Fruit fly (Drosophila melanogaster): ENCODE data around the gene CG32756.

The CG32756 gene

dm6 chrX:5941824-5942223 lies 3.7 kb upstream of the CG32756 start (continued):
- TF ChIP-seq CG3995 (GFP tag; optimal IDR thresholded peaks at IDR 0.05): peak; percentile 1
- TF ChIP-seq CG11696 (GFP tag; IDR thresholded peaks at IDR 0.05): no peak
- TF ChIP-seq CG10147 (GFP tag; optimal IDR thresholded peaks at IDR 0.05): no peak
- TF ChIP-seq Rx (GFP tag; IDR thresholded peaks at IDR 0.05): no peak
- TF ChIP-seq CG2202 (tag; optimal IDR thresholded peaks at IDR 0.05): no peak
- no peak for TF ChIP-seq CG11504 (tag; optimal IDR thresholded peaks at IDR 0.05)
- TF ChIP-seq Side (GFP tag; optimal IDR thresholded peaks at IDR 0.05): no peak
- peak; percentile 23; the same call in 1 of the 2 replicates for TF ChIP-seq CG42726 (GFP tag; IDR thresholded peaks at IDR 0.05; ENCODE audit: partially characterized antibody)
- no peak for TF ChIP-seq D19B (GFP tag; optimal IDR thresholded peaks at IDR 0.05)
- TF ChIP-seq lab (GFP tag; optimal IDR thresholded peaks at IDR 0.05): no peak
- TF ChIP-seq nerfin-1 (tag; optimal IDR thresholded peaks at IDR 0.05): no peak
- TF ChIP-seq dmrt99B (tag; optimal IDR thresholded peaks at IDR 0.05): no peak
- no peak for TF ChIP-seq schlank (tag; optimal IDR thresholded peaks at IDR 0.05)
- TF ChIP-seq CG11695 (GFP tag; IDR thresholded peaks at IDR 0.05): no peak
- no peak for TF ChIP-seq trh (GFP tag; optimal IDR thresholded peaks at IDR 0.05)
- TF ChIP-seq Med (GFP tag): no peak
- no peak for TF ChIP-seq nau (GFP tag; optimal IDR thresholded peaks at IDR 0.05)
- TF ChIP-seq ato (GFP tag; IDR thresholded peaks at IDR 0.05; ENCODE audit: partially characterized antibody): peak; percentile 62
- TF ChIP-seq NK7.1 (GFP tag; optimal IDR thresholded peaks at IDR 0.05): no peak
- TF ChIP-seq kah (GFP tag; optimal IDR thresholded peaks at IDR 0.05): no peak
- TF ChIP-seq CG34224 (GFP tag; IDR thresholded peaks at IDR 0.05; ENCODE audit: partially characterized antibody): peak; percentile 65
- TF ChIP-seq Ets65A (GFP tag): no peak
- no peak for TF ChIP-seq CG30431 (GFP tag; optimal IDR thresholded peaks at IDR 0.05)
- TF ChIP-seq pzg (GFP tag; optimal IDR thresholded peaks at IDR 0.05): peak; percentile 27
- TF ChIP-seq HHEX (GFP tag; optimal IDR thresholded peaks at IDR 0.05): no peak
- no peak for TF ChIP-seq kni (GFP tag; optimal IDR thresholded peaks at IDR 0.05)
- no peak for TF ChIP-seq CG4730 (GFP tag; IDR thresholded peaks at IDR 0.05)
- no peak for TF ChIP-seq CG8290 (GFP tag; optimal IDR thresholded peaks at IDR 0.05)
- no peak for TF ChIP-seq CG8290 (tag; optimal IDR thresholded peaks at IDR 0.05)
- TF ChIP-seq CG32767 (GFP tag; IDR thresholded peaks at IDR 0.05): no peak
- TF ChIP-seq Doc3 (GFP tag; IDR thresholded peaks at IDR 0.05; ENCODE audit: partially characterized antibody): peak; percentile 56
- TF ChIP-seq Oaz (GFP tag; IDR thresholded peaks at IDR 0.05): no peak
- peak; percentile 54 for TF ChIP-seq Sry-δ (GFP tag; optimal IDR thresholded peaks at IDR 0.05)
- no peak for TF ChIP-seq CG3065 (GFP tag; optimal IDR thresholded peaks at IDR 0.05)
- no peak for TF ChIP-seq tap (tag; optimal IDR thresholded peaks at IDR 0.05)
- no peak for TF ChIP-seq CG10979 (tag; optimal IDR thresholded peaks at IDR 0.05)
- TF ChIP-seq CG15601 (tag; optimal IDR thresholded peaks at IDR 0.05): no peak
- no peak for TF ChIP-seq dimm (GFP tag; IDR thresholded peaks at IDR 0.05)
- TF ChIP-seq zf30C (GFP tag; optimal IDR thresholded peaks at IDR 0.05): no peak
- TF ChIP-seq Opbp (GFP tag; IDR thresholded peaks at IDR 0.05; ENCODE audit: partially characterized antibody): peak; percentile 80; the same call in 2 of the 3 replicates
- TF ChIP-seq CG2712 (tag; optimal IDR thresholded peaks at IDR 0.05): no peak
- no peak for TF ChIP-seq Kr (GFP tag; optimal IDR thresholded peaks at IDR 0.05)
- TF ChIP-seq CG4360 (GFP tag; IDR thresholded peaks at IDR 0.05): no peak
- no peak for TF ChIP-seq CG18599 (GFP tag; optimal IDR thresholded peaks at IDR 0.05)
- no peak for TF ChIP-seq CG3847 (GFP tag; IDR thresholded peaks at IDR 0.05)
- TF ChIP-seq YL-1 (GFP tag; optimal IDR thresholded peaks at IDR 0.05): no peak
- no peak for TF ChIP-seq CG3838 (GFP tag; optimal IDR thresholded peaks at IDR 0.05)
- no peak for TF ChIP-seq CG10321 (GFP tag; IDR thresholded peaks at IDR 0.05)
- TF ChIP-seq gcm2 (GFP tag; optimal IDR thresholded peaks at IDR 0.05): no peak
- no peak for TF ChIP-seq Ptx1 (GFP tag; IDR thresholded peaks at IDR 0.05)
- TF ChIP-seq C15 (GFP tag; IDR thresholded peaks at IDR 0.05): no peak
- no peak for TF ChIP-seq insv (GFP tag; optimal IDR thresholded peaks at IDR 0.05)
